Fruit fly (Drosophila melanogaster) whole organism, embryonic: Measurements from ENCODE around the gene CG5355.
A peak's percentile ranks its signal among the peaks of the same experiment; 100 is the strongest.

Experiments used
- ATbp ChIP-seq: fragments of 200-800 bp; sonication (Bioruptor generic); optimal IDR thresholded peaks from 2 replicates; lab custom pipeline; 2017; ENCODE audit warnings: missing biosample characterization, mild to moderate bottlenecking, missing genetic modification characterization, missing genetic modification reagents
- Atf-2 ChIP-seq: fragments of 200-800 bp; sonication (Bioruptor generic); optimal IDR thresholded peaks from 2 replicates; lab custom pipeline; 2016; ENCODE audit warnings: missing biosample characterization, missing genetic modification characterization
- Blimp-1 ChIP-seq: fragments of 200-800 bp; sonication (Bioruptor generic); optimal IDR thresholded peaks from 3 replicates; lab custom pipeline; 2018; ENCODE audit warnings: missing biosample characterization, missing genetic modification characterization, mild to moderate bottlenecking, moderate library complexity, missing genetic modification reagents
- Bteb2 ChIP-seq: fragments of 200-800 bp; sonication (Bioruptor generic); optimal IDR thresholded peaks from 2 replicates; lab custom pipeline; 2016; ENCODE audit warnings: missing biosample characterization, missing genetic modification characterization
- CG11085 ChIP-seq: fragments of 200-800 bp; sonication (Bioruptor generic); IDR thresholded peaks from 2 replicates; pipeline ENCODE4 v1.3.6; 2022; ENCODE audit warnings: missing biosample characterization, missing genetic modification characterization
- CG12769 ChIP-seq: fragments of 200-800 bp; sonication (Bioruptor generic); optimal IDR thresholded peaks from 2 replicates; lab custom pipeline; 2019; ENCODE audit warnings: missing biosample characterization, mild to moderate bottlenecking, missing genetic modification characterization, moderate library complexity
- CG13287 ChIP-seq: fragments of 200-800 bp; sonication (Bioruptor generic); IDR thresholded peaks from 2 replicates; pipeline ENCODE4 v1.3.6; 2022; ENCODE audit warnings: missing biosample characterization, missing genetic modification characterization; ENCODE audit not compliant: partially characterized antibody
- CG14014 ChIP-seq: fragments of 200-800 bp; sonication (Bioruptor generic); IDR thresholded peaks from 2 replicates; pipeline ENCODE4 v1.3.6; 2022; ENCODE audit warnings: missing biosample characterization, missing genetic modification characterization
- CG1647 ChIP-seq: fragments of 200-800 bp; sonication (Bioruptor generic); optimal IDR thresholded peaks from 3 replicates; lab custom pipeline; 2016; ENCODE audit warnings: missing biosample characterization, missing genetic modification characterization
- CG16779 ChIP-seq: fragments of 200-800 bp; sonication (Bioruptor generic); IDR thresholded peaks from 2 replicates; pipeline ENCODE4 v1.3.6; 2022; ENCODE audit warnings: missing biosample characterization, missing genetic modification characterization
- CG17359 ChIP-seq: fragments of 200-800 bp; sonication (Bioruptor generic); optimal IDR thresholded peaks from 3 replicates; lab custom pipeline; 2018; ENCODE audit warnings: missing biosample characterization, mild to moderate bottlenecking, missing genetic modification characterization, moderate library complexity
- CG2116 ChIP-seq: fragments of 200-800 bp; sonication (Bioruptor generic); optimal IDR thresholded peaks from 3 replicates; lab custom pipeline; 2018; ENCODE audit warnings: missing biosample characterization, mild to moderate bottlenecking, missing genetic modification characterization
- CG31388 ChIP-seq: fragments of 200-800 bp; sonication (Bioruptor generic); optimal IDR thresholded peaks from 2 replicates; lab custom pipeline; 2016; ENCODE audit warnings: missing biosample characterization, missing genetic modification characterization
- CG32767 ChIP-seq: fragments of 200-800 bp; sonication (Bioruptor generic); IDR thresholded peaks from 2 replicates; pipeline ENCODE4 v1.3.6; 2022; ENCODE audit warnings: missing biosample characterization, missing genetic modification characterization
- CG3407 ChIP-seq: fragments of 200-800 bp; sonication (Bioruptor generic); optimal IDR thresholded peaks from 2 replicates; lab custom pipeline; 2018; ENCODE audit warnings: missing biosample characterization, mild to moderate bottlenecking, missing genetic modification characterization
- CG7271 ChIP-seq: fragments of 200-800 bp; sonication (Bioruptor generic); optimal IDR thresholded peaks from 2 replicates; lab custom pipeline; 2018; ENCODE audit warnings: missing biosample characterization, mild to moderate bottlenecking, missing genetic modification characterization, moderate library complexity
- CG7357 ChIP-seq: fragments of 200-800 bp; sonication (Bioruptor generic); IDR thresholded peaks from 3 replicates; pipeline ENCODE4 v1.3.6; 2022; ENCODE audit warnings: missing biosample characterization, missing genetic modification characterization
- CG7839 ChIP-seq: fragments of 200-800 bp; sonication (Bioruptor generic); optimal IDR thresholded peaks from 3 replicates; lab custom pipeline; 2018; ENCODE audit warnings: missing biosample characterization, mild to moderate bottlenecking, missing genetic modification characterization, moderate library complexity
- CG7987 ChIP-seq: fragments of 200-800 bp; sonication (Bioruptor generic); optimal IDR thresholded peaks from 2 replicates; lab custom pipeline; 2018; ENCODE audit warnings: missing biosample characterization, mild to moderate bottlenecking, missing genetic modification characterization, moderate library complexity
- CG8359 ChIP-seq: fragments of 200-800 bp; sonication (Bioruptor generic); optimal IDR thresholded peaks from 2 replicates; lab custom pipeline; 2017; ENCODE audit warnings: missing biosample characterization, mild to moderate bottlenecking, missing genetic modification characterization, borderline replicate concordance
- CG8388 ChIP-seq: fragments of 200-800 bp; sonication (Bioruptor generic); optimal IDR thresholded peaks from 2 replicates; lab custom pipeline; 2019; ENCODE audit warnings: missing biosample characterization, mild to moderate bottlenecking, missing genetic modification characterization, moderate library complexity
- CkIIα-i1 ChIP-seq: fragments of 200-800 bp; sonication (Bioruptor generic); IDR thresholded peaks from 2 replicates; pipeline ENCODE4 v1.3.6; 2022; ENCODE audit warnings: missing biosample characterization, missing genetic modification characterization
- CoRest ChIP-seq: fragments of 200-800 bp; sonication (Bioruptor generic); optimal IDR thresholded peaks from 3 replicates; lab custom pipeline; 2018; ENCODE audit warnings: missing biosample characterization, mild to moderate bottlenecking, missing genetic modification characterization, moderate library complexity
- CrebB ChIP-seq: fragments of 200-800 bp; sonication (Bioruptor generic); optimal IDR thresholded peaks from 3 replicates; lab custom pipeline; 2018; ENCODE audit warnings: missing biosample characterization, mild to moderate bottlenecking, missing genetic modification characterization
- E2f1 ChIP-seq: fragments of 200-800 bp; sonication (Bioruptor generic); IDR thresholded peaks from 2 replicates; pipeline ENCODE4 v1.3.6; 2022; ENCODE audit warnings: missing biosample characterization, missing genetic modification characterization
- Ets97D ChIP-seq: fragments of 200-800 bp; sonication (Bioruptor generic); optimal IDR thresholded peaks from 3 replicates; lab custom pipeline; 2016; ENCODE audit warnings: missing biosample characterization, missing genetic modification characterization
- Fer3 ChIP-seq: fragments of 200-800 bp; sonication (Bioruptor generic); optimal IDR thresholded peaks from 2 replicates; lab custom pipeline; 2018; ENCODE audit warnings: missing biosample characterization, mild to moderate bottlenecking, missing genetic modification characterization, moderate library complexity
- Gsc ChIP-seq: fragments of 200-800 bp; sonication (Bioruptor generic); IDR thresholded peaks from 2 replicates; pipeline ENCODE4 v1.3.6; 2022; ENCODE audit warnings: missing biosample characterization, missing genetic modification characterization
- HmgD ChIP-seq: fragments of 200-800 bp; sonication (Bioruptor generic); optimal IDR thresholded peaks from 3 replicates; lab custom pipeline; 2016; ENCODE audit warnings: missing biosample characterization, missing genetic modification characterization
- Hr39 ChIP-seq: fragments of >200 bp; optimal IDR thresholded peaks from 2 replicates; lab custom pipeline; 2017
- Hr78 ChIP-seq, 2 experiments: fragments of 200-800 bp in 1 of 2; fragments of >200 bp in 1 of 2; sonication (Bioruptor generic) in 1 of 2; optimal IDR thresholded peaks; 2 replicates each; lab custom pipeline; 2017 to 2019; ENCODE audit warnings: missing biosample characterization in 2 of 2, missing genetic modification characterization in 2 of 2, mild to moderate bottlenecking in 1 of 2, moderate library complexity in 1 of 2
- Scr ChIP-seq: fragments of 200-800 bp; sonication (Bioruptor generic); IDR thresholded peaks from 2 replicates; pipeline ENCODE4 v1.3.6; 2022; ENCODE audit warnings: missing biosample characterization, missing genetic modification characterization; ENCODE audit not compliant: partially characterized antibody
- bbx ChIP-seq: fragments of 200-800 bp; sonication (Bioruptor generic); IDR thresholded peaks from 2 replicates; pipeline ENCODE4 v1.3.6; 2022; ENCODE audit warnings: missing biosample characterization, missing genetic modification characterization; ENCODE audit not compliant: partially characterized antibody
- caup ChIP-seq: fragments of 200-800 bp; sonication (Bioruptor generic); optimal IDR thresholded peaks from 3 replicates; lab custom pipeline; 2017; ENCODE audit warnings: missing biosample characterization, mild to moderate bottlenecking, missing genetic modification characterization, moderate library complexity; ENCODE audit not compliant: severe bottlenecking
- crol ChIP-seq: fragments of 200-800 bp; sonication (Bioruptor generic); IDR thresholded peaks from 2 replicates; pipeline ENCODE4 v1.3.6; 2022; ENCODE audit warnings: missing biosample characterization, missing genetic modification characterization
- dan ChIP-seq: fragments of 200-800 bp; sonication (Bioruptor generic); IDR thresholded peaks from 2 replicates; pipeline ENCODE4 v1.3.6; 2022; ENCODE audit warnings: missing biosample characterization, missing genetic modification characterization
- dpn ChIP-seq, 2 experiments: fragments of 200-800 bp; sonication (Bioruptor generic); optimal IDR thresholded peaks; 3 replicates each; lab custom pipeline; 2016; ENCODE audit warnings: missing biosample characterization in 2 of 2, missing genetic modification characterization in 2 of 2
- jing ChIP-seq: fragments of 200-800 bp; sonication (Bioruptor generic); optimal IDR thresholded peaks from 2 replicates; lab custom pipeline; 2018; ENCODE audit warnings: missing biosample characterization, mild to moderate bottlenecking, missing genetic modification characterization
- nau ChIP-seq: fragments of 200-800 bp; sonication (Bioruptor generic); optimal IDR thresholded peaks from 3 replicates; lab custom pipeline; 2017; ENCODE audit warnings: missing biosample characterization, mild to moderate bottlenecking, missing genetic modification characterization, missing genetic modification reagents
- pros ChIP-seq: fragments of 200-800 bp; sonication (Bioruptor generic); optimal IDR thresholded peaks from 3 replicates; lab custom pipeline; 2019; ENCODE audit warnings: missing biosample characterization, mild to moderate bottlenecking, missing genetic modification characterization, moderate library complexity
- sima ChIP-seq: fragments of 200-800 bp; sonication (Bioruptor generic); optimal IDR thresholded peaks from 2 replicates; lab custom pipeline; 2016; ENCODE audit warnings: missing biosample characterization, missing genetic modification characterization
- so ChIP-seq: fragments of 200-800 bp; sonication (Bioruptor generic); IDR thresholded peaks from 3 replicates; pipeline ENCODE4 v1.3.6; 2022; ENCODE audit warnings: missing biosample characterization, missing genetic modification characterization
- ssp ChIP-seq: fragments of 200-800 bp; sonication (Bioruptor generic); IDR thresholded peaks from 2 replicates; pipeline ENCODE4 v1.3.6; 2022; ENCODE audit warnings: missing biosample characterization, missing genetic modification characterization
- tap ChIP-seq: fragments of 200-800 bp; optimal IDR thresholded peaks from 3 replicates; lab custom pipeline; 2019; ENCODE audit warnings: missing biosample characterization, mild to moderate bottlenecking, missing genetic modification characterization, moderate library complexity
- tna ChIP-seq: fragments of 200-800 bp; sonication (Bioruptor generic); IDR thresholded peaks from 2 replicates; pipeline ENCODE4 v1.3.6; 2022; ENCODE audit warnings: missing biosample characterization, missing genetic modification characterization; ENCODE audit not compliant: partially characterized antibody
- twi ChIP-seq: fragments of 200-800 bp; optimal IDR thresholded peaks from 2 replicates; lab custom pipeline; 2019; ENCODE audit warnings: missing biosample characterization, mild to moderate bottlenecking, missing genetic modification characterization, moderate library complexity
- vfl ChIP-seq: fragments of 200-800 bp; sonication (Bioruptor generic); optimal IDR thresholded peaks from 2 replicates; lab custom pipeline; 2016; ENCODE audit warnings: missing biosample characterization, missing genetic modification characterization
- zfh2 ChIP-seq: fragments of 200-800 bp; sonication (Bioruptor generic); optimal IDR thresholded peaks from 2 replicates; lab custom pipeline; 2016; ENCODE audit warnings: missing biosample characterization, missing genetic modification characterization

The CG5355 gene

dm6 chr2L:10387869-10388726, 25.2 kb downstream of the CG5355 start, which contains the start of gene da (continued):
- peak; percentile 53 for TF ChIP-seq vfl (GFP tag; lab: Kevin White, UChicago)
- no peak for TF ChIP-seq CG3407 (GFP tag; lab: Kevin White, UChicago)
- peak; percentile 64 for TF ChIP-seq CG13287 (GFP tag; lab: Robert Waterston, UW)
- no peak for TF ChIP-seq Hr39
- no peak for TF ChIP-seq dan (GFP tag; lab: Robert Waterston, UW)
- TF ChIP-seq CG32767 (GFP tag; lab: Robert Waterston, UW) = peak; percentile 30; the same call in 1 of the 2 replicates
- no peak for TF ChIP-seq nau (GFP tag; lab: Kevin White, UChicago)
- TF ChIP-seq Bteb2 (GFP tag; lab: Kevin White, UChicago) = peak; percentile 67
- peak; percentile 13; the same call in 1 of the 2 replicates for TF ChIP-seq tna (GFP tag; lab: Robert Waterston, UW)
- peak; percentile 21 for TF ChIP-seq CG8388 (GFP tag; lab: Kevin White, UChicago)
- TF ChIP-seq CG16779 (GFP tag; lab: Robert Waterston, UW) = no peak
- peak; percentile 50; the same call in 1 of the 2 replicates for TF ChIP-seq E2f1 (GFP tag; lab: Robert Waterston, UW)
- TF ChIP-seq tap (tag; lab: Kevin White, UChicago) = peak; percentile 60
- TF ChIP-seq CG7357 (GFP tag; lab: Robert Waterston, UW) = peak; percentile 97
- TF ChIP-seq Fer3 (tag; lab: Kevin White, UChicago) = peak; percentile 65
- no peak for TF ChIP-seq pros (GFP tag; lab: Kevin White, UChicago)
- TF ChIP-seq CrebB (tag; lab: Kevin White, UChicago) = peak; percentile 43
- TF ChIP-seq Ets97D (GFP tag; lab: Kevin White, UChicago) = peak; percentile 95
- TF ChIP-seq jing (GFP tag; lab: Kevin White, UChicago) = no peak
- TF ChIP-seq ATbp (GFP tag; lab: Kevin White, UChicago) = no peak
- TF ChIP-seq CG7987 (GFP tag; lab: Kevin White, UChicago) = peak; percentile 45
- peak; percentile 53 for TF ChIP-seq HmgD (GFP tag; lab: Kevin White, UChicago)
- TF ChIP-seq CG7271 (tag; lab: Kevin White, UChicago) = peak; percentile 3
- no peak for TF ChIP-seq sima (GFP tag; lab: Kevin White, UChicago)
- peak; percentile 60 for TF ChIP-seq bbx (GFP tag; lab: Robert Waterston, UW)
- peak; percentile 69 for TF ChIP-seq zfh2 (GFP tag; lab: Kevin White, UChicago)
- peak; percentile 73 for TF ChIP-seq CoRest
- TF ChIP-seq so (GFP tag; lab: Robert Waterston, UW) = no peak
- peak; percentile 69 for TF ChIP-seq caup (GFP tag; lab: Kevin White, UChicago)
- TF ChIP-seq Scr (GFP tag; lab: Robert Waterston, UW) = peak; percentile 59
- peak; percentile 98 for TF ChIP-seq ssp (GFP tag; lab: Robert Waterston, UW)
- TF ChIP-seq dpn (GFP tag; optimal IDR thresholded peaks at IDR 0.05; lab: Kevin White, UChicago) = peak; percentile 63 to 69
- TF ChIP-seq CkIIα-i1 (GFP tag; lab: Robert Waterston, UW) = no peak
- TF ChIP-seq twi (tag; lab: Kevin White, UChicago) = peak; percentile 43
- peak; percentile 24 for TF ChIP-seq CG1647 (GFP tag; lab: Kevin White, UChicago)
- TF ChIP-seq CG7839 (tag; lab: Kevin White, UChicago) = peak; percentile 61
- no peak for TF ChIP-seq Gsc (GFP tag; lab: Robert Waterston, UW)
- TF ChIP-seq CG11085 (GFP tag; lab: Robert Waterston, UW) = no peak
- TF ChIP-seq CG17359 (tag; lab: Kevin White, UChicago) = peak; percentile 68
- no peak for TF ChIP-seq crol (GFP tag; lab: Robert Waterston, UW)
- TF ChIP-seq CG31388 (GFP tag; lab: Kevin White, UChicago) = peak; percentile 7
- TF ChIP-seq CG12769 (tag; lab: Kevin White, UChicago) = no peak
- peak in 1 of 2 experiments; percentile 8 for TF ChIP-seq Hr78 (GFP tag; optimal IDR thresholded peaks at IDR 0.05; lab: Kevin White, UChicago)
- no peak for TF ChIP-seq Blimp-1 (GFP tag; lab: Kevin White, UChicago)
- no peak for TF ChIP-seq CG8359
- peak; percentile 64; the same call in 1 of the 2 replicates for TF ChIP-seq CG14014 (GFP tag; lab: Robert Waterston, UW)
- no peak for TF ChIP-seq Atf-2 (GFP tag; lab: Kevin White, UChicago)
- peak; percentile 99 for TF ChIP-seq CG2116 (GFP tag; lab: Kevin White, UChicago)
